Fruit fly (Drosophila melanogaster) whole organism, embryonic: ENCODE measurements around the gene Lcch3.
A peak's percentile ranks its signal among the peaks of the same experiment; 100 is the strongest.

Experiments
- CG10209 ChIP-seq: fragments of 200-800 bp; sonication (Bioruptor generic); optimal IDR thresholded peaks from 3 replicates; lab custom pipeline; 2017; ENCODE audit warnings: missing biosample characterization, mild to moderate bottlenecking, missing genetic modification characterization, missing genetic modification reagents
- CG10654 ChIP-seq: fragments of 200-800 bp; sonication (Bioruptor generic); optimal IDR thresholded peaks from 2 replicates; lab custom pipeline; 2016; ENCODE audit warnings: missing biosample characterization, missing genetic modification characterization
- CG13424 ChIP-seq: fragments of 200-800 bp; sonication (Bioruptor generic); optimal IDR thresholded peaks from 2 replicates; lab custom pipeline; 2019; ENCODE audit warnings: missing biosample characterization, mild to moderate bottlenecking, missing genetic modification characterization, moderate library complexity
- CG4707 ChIP-seq: fragments of 200-800 bp; sonication (Bioruptor generic); optimal IDR thresholded peaks from 2 replicates; lab custom pipeline; 2018; ENCODE audit warnings: missing biosample characterization, mild to moderate bottlenecking, missing genetic modification characterization, moderate library complexity
- CG9932 ChIP-seq: fragments of 200-800 bp; sonication (Bioruptor generic); IDR thresholded peaks from 2 replicates; pipeline ENCODE4 v1.3.6; 2022; ENCODE audit warnings: missing biosample characterization, missing genetic modification characterization
- fru ChIP-seq: fragments of >200 bp; optimal IDR thresholded peaks from 2 replicates; lab custom pipeline; 2017
- inv ChIP-seq: fragments of 200-800 bp; sonication (Bioruptor generic); IDR thresholded peaks from 2 replicates; pipeline ENCODE4 v1.3.6; 2022; ENCODE audit warnings: missing biosample characterization, missing genetic modification characterization; ENCODE audit not compliant: partially characterized antibody
- peb ChIP-seq: fragments of 200-800 bp; sonication (Bioruptor generic); IDR thresholded peaks from 2 replicates; pipeline ENCODE4 v1.3.6; 2022; ENCODE audit warnings: missing biosample characterization, missing genetic modification characterization

DNA sequence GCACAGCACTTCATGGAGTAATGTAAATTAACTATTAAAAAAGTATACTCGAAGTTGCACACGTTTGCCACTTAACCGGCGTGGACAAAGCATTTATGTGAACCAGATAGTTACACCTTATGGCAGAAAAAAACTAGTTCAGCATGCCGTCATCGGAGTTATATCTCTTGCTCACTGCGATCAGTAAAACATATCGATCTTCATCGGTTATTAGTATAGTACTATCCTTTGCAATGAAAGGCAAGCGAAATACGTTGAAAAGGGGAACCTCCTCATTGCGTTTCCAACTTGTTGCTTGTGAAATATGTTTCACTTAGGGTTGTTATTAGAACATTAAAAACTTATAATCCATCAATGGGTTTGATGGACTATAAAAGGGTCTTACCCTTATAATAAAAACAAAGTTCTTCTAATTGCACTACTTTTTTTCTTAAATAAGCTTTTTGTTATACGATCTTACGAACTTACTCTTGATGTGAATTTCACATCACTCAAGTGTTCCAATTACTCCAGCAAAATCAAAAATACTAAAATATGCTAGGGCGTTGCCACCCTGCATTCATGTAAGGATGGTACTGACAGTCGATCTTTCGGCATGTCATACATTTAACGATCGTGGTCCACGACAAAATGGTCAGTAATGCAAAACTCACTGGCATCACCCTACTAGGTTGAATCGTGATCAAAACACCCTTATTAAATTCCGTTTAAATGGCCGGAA, 15.2 kb upstream of the Lcch3 start, which contains the start of gene CycD:
- peak; percentile 21; the same call in 1 of the 2 replicates for TF ChIP-seq inv (GFP tag; lab: Robert Waterston, UW)
- no peak for TF ChIP-seq CG10654
- no peak for TF ChIP-seq CG4707 (GFP tag; lab: Kevin White, UChicago)
- TF ChIP-seq CG9932 (GFP tag; lab: Robert Waterston, UW), result no peak
- TF ChIP-seq peb (GFP tag; lab: Robert Waterston, UW), result no peak
- peak; percentile 55 for TF ChIP-seq CG13424 (tag; lab: Kevin White, UChicago)
- TF ChIP-seq CG10209 (GFP tag; lab: Kevin White, UChicago), result no peak
- TF ChIP-seq fru (lab: Kevin White, UChicago), result no peak
